Fruit fly (Drosophila melanogaster): Measurements from ENCODE around the gene yem.

Gene yem

dm6 chr3R:29072834-29073233 is 49.8 kb downstream of the yem start:
- peak; percentile 34 for TF ChIP-seq ey (GFP tag; optimal IDR thresholded peaks at IDR 0.05)
- TF ChIP-seq psq (GFP tag; optimal IDR thresholded peaks at IDR 0.05) = peak; percentile 25
- TF ChIP-seq jim (GFP tag; optimal IDR thresholded peaks at IDR 0.05) = no peak
- no peak for TF ChIP-seq lola (GFP tag; optimal IDR thresholded peaks at IDR 0.05)
- no peak for TF ChIP-seq CrebA (GFP tag; optimal IDR thresholded peaks at IDR 0.05; ENCODE audit: borderline replicate concordance)
- TF ChIP-seq h (GFP tag; optimal IDR thresholded peaks at IDR 0.05) = peak; percentile 44
- TF ChIP-seq pan (optimal IDR thresholded peaks at IDR 0.05) = no peak
- TF ChIP-seq brk (GFP tag; optimal IDR thresholded peaks at IDR 0.05) = no peak
- peak; percentile 7 for TF ChIP-seq Sp1 (GFP tag; optimal IDR thresholded peaks at IDR 0.05)
- no peak for TF ChIP-seq br (GFP tag; optimal IDR thresholded peaks at IDR 0.05)
- peak in 1 of 2 experiments; percentile 25 for TF ChIP-seq foxo (GFP tag; optimal IDR thresholded peaks at IDR 0.05)
- TF ChIP-seq rgr (GFP tag; optimal IDR thresholded peaks at IDR 0.05) = peak; percentile 10
- peak; percentile 14 for TF ChIP-seq woc (GFP tag; optimal IDR thresholded peaks at IDR 0.05)
- TF ChIP-seq fru (GFP tag; optimal IDR thresholded peaks at IDR 0.05) = peak; percentile 53

- no peak for TF ChIP-seq Mio (GFP tag; optimal IDR thresholded peaks at IDR 0.05)
- TF ChIP-seq Hr78 (GFP tag; optimal IDR thresholded peaks at IDR 0.05) = no peak
- no peak for TF ChIP-seq Jra (GFP tag; optimal IDR thresholded peaks at IDR 0.05)
- no peak for TF ChIP-seq lola (GFP tag; optimal IDR thresholded peaks at IDR 0.05)
- peak; percentile 3 for TF ChIP-seq Hr83 (GFP tag; optimal IDR thresholded peaks at IDR 0.05; ENCODE audit: poor library complexity, severe bottlenecking)
- TF ChIP-seq h (GFP tag; optimal IDR thresholded peaks at IDR 0.05) = peak; percentile 7
- no peak for TF ChIP-seq fru (GFP tag; optimal IDR thresholded peaks at IDR 0.05)
- TF ChIP-seq Vsx2 (GFP tag; optimal IDR thresholded peaks at IDR 0.05; ENCODE audit: partially characterized antibody) = no peak
- peak; percentile 10 for TF ChIP-seq rgr (GFP tag; optimal IDR thresholded peaks at IDR 0.05)
- TF ChIP-seq N (GFP tag; optimal IDR thresholded peaks at IDR 0.05) = no peak
- peak; percentile 8 for TF ChIP-seq Hnf4 (GFP tag; optimal IDR thresholded peaks at IDR 0.05)
Measured at dm6 chr3R:29071141-29071540, 51.5 kb downstream of the yem start.

dm6 chr3R:29069208-29070072 is 53.2 kb downstream of the yem start:
- TF ChIP-seq Vsx2 (GFP tag; optimal IDR thresholded peaks at IDR 0.05; ENCODE audit: partially characterized antibody) (no peak), GATAd (GFP tag; optimal IDR thresholded peaks at IDR 0.05) (no peak), fru (GFP tag; optimal IDR thresholded peaks at IDR 0.05) (peak; percentile 2), Hnf4 (GFP tag; optimal IDR thresholded peaks at IDR 0.05) (no peak), CG32264 (GFP tag; optimal IDR thresholded peaks at IDR 0.05) (no peak), CrebA (GFP tag; optimal IDR thresholded peaks at IDR 0.05; ENCODE audit: borderline replicate concordance) (no peak), psq (GFP tag; optimal IDR thresholded peaks at IDR 0.05) (peak; percentile 60)

- TF ChIP-seq woc (GFP tag; optimal IDR thresholded peaks at IDR 0.05) = peak; percentile 25
- peak; percentile 4 for TF ChIP-seq Rel (GFP tag; optimal IDR thresholded peaks at IDR 0.05)
- no peak for TF ChIP-seq Rel (tag; optimal IDR thresholded peaks at IDR 0.05)
- TF ChIP-seq Myc (optimal IDR thresholded peaks at IDR 0.05) = no peak
- no peak for TF ChIP-seq Jra (GFP tag; optimal IDR thresholded peaks at IDR 0.05)
- no peak for TF ChIP-seq CrebA (GFP tag; optimal IDR thresholded peaks at IDR 0.05; ENCODE audit: borderline replicate concordance)
- TF ChIP-seq rgr (GFP tag; optimal IDR thresholded peaks at IDR 0.05) = peak; percentile 20
- peak in 1 of 2 experiments; percentile 63 for TF ChIP-seq foxo (GFP tag; optimal IDR thresholded peaks at IDR 0.05)
- no peak for TF ChIP-seq Vsx2 (GFP tag; optimal IDR thresholded peaks at IDR 0.05; ENCODE audit: partially characterized antibody)
- no peak for TF ChIP-seq Abd-B (GFP tag; optimal IDR thresholded peaks at IDR 0.05)
- TF ChIP-seq Hr78 (GFP tag; optimal IDR thresholded peaks at IDR 0.05) = no peak
- no peak for TF ChIP-seq jim (GFP tag; optimal IDR thresholded peaks at IDR 0.05)
- TF ChIP-seq dmrt93B (GFP tag; optimal IDR thresholded peaks at IDR 0.05) = no peak
- no peak for TF ChIP-seq lola (GFP tag; optimal IDR thresholded peaks at IDR 0.05)
- TF ChIP-seq OdsH (GFP tag; optimal IDR thresholded peaks at IDR 0.05) = peak; percentile 30
- TF ChIP-seq N (GFP tag; optimal IDR thresholded peaks at IDR 0.05) = no peak
- TF ChIP-seq br (GFP tag; optimal IDR thresholded peaks at IDR 0.05) = peak; percentile 1
- TF ChIP-seq Hnf4 (GFP tag; optimal IDR thresholded peaks at IDR 0.05) = peak; percentile 14
- no peak for TF ChIP-seq Dif (GFP tag; optimal IDR thresholded peaks at IDR 0.05; ENCODE audit: partially characterized antibody)
- no peak for TF ChIP-seq brk (GFP tag; optimal IDR thresholded peaks at IDR 0.05)
- peak; percentile 68 for TF ChIP-seq ey (GFP tag; optimal IDR thresholded peaks at IDR 0.05)
- TF ChIP-seq dl (GFP tag; optimal IDR thresholded peaks at IDR 0.05; ENCODE audit: insufficient read depth in 1 of 2, partially characterized antibody in 2 of 2) = no peak
- TF ChIP-seq h (GFP tag; optimal IDR thresholded peaks at IDR 0.05) = peak; percentile 55
- peak; percentile 42 for TF ChIP-seq fru (GFP tag; optimal IDR thresholded peaks at IDR 0.05)
- TF ChIP-seq pan (optimal IDR thresholded peaks at IDR 0.05) = no peak
- TF ChIP-seq sv (GFP tag; optimal IDR thresholded peaks at IDR 0.05) = no peak
- TF ChIP-seq Dfd (GFP tag; optimal IDR thresholded peaks at IDR 0.05) = no peak
- TF ChIP-seq dsf (GFP tag; optimal IDR thresholded peaks at IDR 0.05; ENCODE audit: borderline replicate concordance) = no peak
- no peak for TF ChIP-seq GATAd (GFP tag; optimal IDR thresholded peaks at IDR 0.05)
- no peak for TF ChIP-seq psq (GFP tag; optimal IDR thresholded peaks at IDR 0.05)
- TF ChIP-seq Sp1 (GFP tag; optimal IDR thresholded peaks at IDR 0.05) = peak; percentile 32
- TF ChIP-seq HLH106 (tag; optimal IDR thresholded peaks at IDR 0.05) = peak; percentile 54
Measured at dm6 chr3R:29068430-29069207, 54.1 kb downstream of the yem start.
